Worm (Caenorhabditis elegans): Measurements from ENCODE around the gene tpst-1.
A peak's percentile ranks its signal among the peaks of the same experiment; 100 is the strongest.

DNA sequence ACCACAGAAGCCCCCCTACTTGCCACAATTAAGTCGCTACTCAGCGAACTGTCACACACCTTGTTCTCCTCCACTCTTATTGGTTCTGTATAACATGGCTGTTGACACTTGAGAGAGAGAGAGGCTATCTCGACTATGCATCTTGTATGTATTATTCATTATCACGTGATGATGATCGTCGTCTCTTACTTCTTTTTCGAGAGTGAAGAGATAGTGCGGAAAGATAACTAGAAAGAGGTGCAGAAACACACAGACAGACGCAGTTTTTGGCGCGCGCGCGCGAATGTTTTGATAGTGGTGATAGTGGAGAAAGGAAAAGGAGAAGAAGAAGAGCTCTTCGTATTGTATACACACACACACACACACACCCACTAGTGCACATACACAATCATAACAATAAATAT lies 45.1 kb downstream of the tpst-1 start:
- TF ChIP-seq klf-2 (GFP tag; conservative IDR thresholded peaks at IDR 0.05), result no peak
- TF ChIP-seq flt-1 (GFP tag; IDR thresholded peaks at IDR 0.05), result no peak
- TF ChIP-seq med-1 (GFP tag; optimal IDR thresholded peaks at IDR 0.05; ENCODE audit: insufficient read depth), result no peak
- TF ChIP-seq ref-1 (GFP tag; conservative IDR thresholded peaks at IDR 0.05), result no peak
- no peak for TF ChIP-seq ztf-23 (GFP tag; IDR thresholded peaks at IDR 0.05)
- no peak for TF ChIP-seq tab-1 (GFP tag; IDR thresholded peaks at IDR 0.05)
- peak; percentile 24 for TF ChIP-seq cog-1 (tag; optimal IDR thresholded peaks at IDR 0.05)
- TF ChIP-seq ztf-29 (GFP tag; IDR thresholded peaks at IDR 0.05), result no peak; the same call in 1 of the 2 replicates
- TF ChIP-seq T22C8.4 (GFP tag; IDR thresholded peaks at IDR 0.05), result no peak
